Worm (Caenorhabditis elegans): ENCODE results near the gene K10H10.4.

The K10H10.4 gene

DNA sequence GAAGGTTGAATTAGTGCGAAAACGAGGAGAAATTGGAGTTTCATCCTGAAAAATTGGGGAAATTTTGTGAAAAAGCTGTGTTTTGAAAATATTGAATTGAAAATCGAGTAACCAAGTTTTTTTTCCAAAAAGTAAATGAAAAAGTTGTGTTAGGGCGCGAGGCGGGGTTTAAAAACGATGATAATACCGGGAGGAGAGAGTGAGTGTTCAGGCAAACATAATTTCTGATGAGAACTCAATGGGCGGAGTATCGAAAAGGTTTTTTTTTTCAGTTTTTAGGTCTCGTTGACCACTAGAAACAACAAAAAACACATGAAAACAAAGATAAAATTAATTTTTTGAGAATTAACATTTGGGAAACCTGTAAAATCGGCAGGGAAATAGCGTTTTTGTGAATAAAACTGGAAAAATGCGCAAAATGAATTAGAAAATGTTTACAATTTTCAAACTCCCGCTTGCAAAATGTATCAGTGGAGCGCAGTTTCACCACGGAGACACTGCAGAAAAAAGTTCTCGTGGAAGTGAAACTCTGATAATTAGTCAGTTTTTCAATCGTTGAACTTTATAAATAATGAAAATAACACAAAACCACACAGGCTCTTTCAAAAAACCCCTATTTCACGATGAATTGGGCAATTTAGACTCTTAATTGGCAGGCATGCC is 20.5 kb upstream of the K10H10.4 start, which contains the start of gene C13B4.1 (continued):
- TF ChIP-seq let-607 (tag; optimal IDR thresholded peaks at IDR 0.05) (no peak), lin-26 (GFP tag; IDR thresholded peaks at IDR 0.05) (no peak), repo-1 (tag; optimal IDR thresholded peaks at IDR 0.05) (no peak), D2030.7 (GFP tag; IDR thresholded peaks at IDR 0.05) (peak; percentile 90), C17E4.6 (GFP tag; IDR thresholded peaks at IDR 0.05) (no peak), F55B11.4 (tag; optimal IDR thresholded peaks at IDR 0.05; ENCODE audit: borderline replicate concordance, insufficient read depth) (no peak), madf-3 (GFP tag; IDR thresholded peaks at IDR 0.05) (no peak), ceh-100 (GFP tag; IDR thresholded peaks at IDR 0.05) (peak; percentile 98), hrde-1 (tag; optimal IDR thresholded peaks at IDR 0.05; ENCODE audit: borderline replicate concordance) (no peak), F23B12.7 (tag; optimal IDR thresholded peaks at IDR 0.05; ENCODE audit: insufficient read depth) (peak; percentile 41), dox-1 (GFP tag; IDR thresholded peaks at IDR 0.05) (peak; percentile 67), Y67H2A.10 (GFP tag; conservative IDR thresholded peaks at IDR 0.05) (no peak), madf-6 (GFP tag; IDR thresholded peaks at IDR 0.05) (peak; percentile 80), nhr-179 (tag; optimal IDR thresholded peaks at IDR 0.05) (no peak), Y95B8A.8 (GFP tag; IDR thresholded peaks at IDR 0.05) (no peak), hlh-26 (GFP tag; conservative IDR thresholded peaks at IDR 0.05) (no peak), F57A8.1 (GFP tag; optimal IDR thresholded peaks at IDR 0.05) (no peak), unc-62 (GFP tag; optimal IDR thresholded peaks at IDR 0.05) (no peak), F57C9.4 (tag; optimal IDR thresholded peaks at IDR 0.05) (no peak), ceh-91 (GFP tag; IDR thresholded peaks at IDR 0.05) (peak; percentile 61), madf-8 (GFP tag; conservative IDR thresholded peaks at IDR 0.05) (peak; percentile 39), dpff-1 (tag; optimal IDR thresholded peaks at IDR 0.05) (no peak), F49E8.2 (tag; optimal IDR thresholded peaks at IDR 0.05; ENCODE audit: insufficient read depth) (peak; percentile 37), F10E7.11 (tag; optimal IDR thresholded peaks at IDR 0.05) (no peak), dpl-1 (GFP tag; optimal IDR thresholded peaks at IDR 0.05) (peak; percentile 68), B0261.1 (tag; optimal IDR thresholded peaks at IDR 0.05) (no peak), cebp-1 (GFP tag; IDR thresholded peaks at IDR 0.05) (no peak), cebp-1 (tag; optimal IDR thresholded peaks at IDR 0.05) (no peak), snpc-4 (GFP tag; optimal IDR thresholded peaks at IDR 0.05) (no peak), snpc-4 (tag; optimal IDR thresholded peaks at IDR 0.05) (peak in 1 of 4 experiments; percentile 16), F22D6.2 (tag; optimal IDR thresholded peaks at IDR 0.05) (no peak), nhr-80 (tag; optimal IDR thresholded peaks at IDR 0.05) (no peak)

DNA sequence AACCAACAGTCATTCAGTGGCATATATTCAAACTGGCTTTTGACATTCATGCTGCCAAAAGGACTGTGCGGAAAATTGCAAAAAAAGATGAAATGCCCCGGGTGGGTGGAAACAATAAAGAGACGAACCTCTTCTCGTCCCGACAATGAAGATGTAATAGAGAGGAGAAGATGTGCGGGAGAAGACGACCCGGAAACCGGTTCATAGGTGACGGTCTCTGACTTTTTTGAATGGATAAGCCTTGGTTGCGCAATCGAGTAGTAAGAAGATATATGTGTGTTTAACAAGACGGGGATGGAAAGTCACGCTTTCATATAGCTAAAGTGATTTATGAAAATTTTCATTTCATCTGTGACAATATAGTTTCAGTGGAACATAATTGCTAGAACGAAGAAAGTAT is 19.4 kb upstream of the K10H10.4 start:
- TF ChIP-seq rpc-1 (optimal IDR thresholded peaks at IDR 0.05) (no peak), rpc-1 (tag; optimal IDR thresholded peaks at IDR 0.05) (no peak), athp-1 (tag; optimal IDR thresholded peaks at IDR 0.05) (no peak), hlh-26 (GFP tag; conservative IDR thresholded peaks at IDR 0.05) (no peak), efl-1 (GFP tag; optimal IDR thresholded peaks at IDR 0.05) (no peak), mcd-1 (GFP tag; IDR thresholded peaks at IDR 0.05) (no peak), madf-3 (GFP tag; IDR thresholded peaks at IDR 0.05) (no peak), nhr-80 (tag; optimal IDR thresholded peaks at IDR 0.05) (no peak), ZK185.1 (tag; optimal IDR thresholded peaks at IDR 0.05; ENCODE audit: poor library complexity, severe bottlenecking) (no peak), xnd-1 (tag; optimal IDR thresholded peaks at IDR 0.05) (no peak), ceh-58 (GFP tag; IDR thresholded peaks at IDR 0.05) (no peak), F10E7.11 (tag; optimal IDR thresholded peaks at IDR 0.05) (no peak), akir-1 (GFP tag; optimal IDR thresholded peaks at IDR 0.05) (no peak), sptf-2 (GFP tag; optimal IDR thresholded peaks at IDR 0.05) (no peak)
